Fruit fly (Drosophila melanogaster) whole organism, embryonic: ENCODE results near the gene CG42488.
A peak's percentile ranks its signal among the peaks of the same experiment; 100 is the strongest.

Source experiments
- ATbp ChIP-seq: fragments of 200-800 bp; sonication (Bioruptor generic); optimal IDR thresholded peaks from 2 replicates; lab custom pipeline; 2017; ENCODE audit warnings: missing biosample characterization, mild to moderate bottlenecking, missing genetic modification characterization, missing genetic modification reagents
- Aef1 ChIP-seq: fragments of 200-800 bp; sonication (Bioruptor generic); IDR thresholded peaks from 3 replicates; pipeline ENCODE4 v1.3.6; 2022; ENCODE audit warnings: missing biosample characterization, missing genetic modification characterization
- BtbVII ChIP-seq: fragments of 200-800 bp; sonication (Bioruptor generic); optimal IDR thresholded peaks from 3 replicates; lab custom pipeline; 2017; ENCODE audit warnings: missing biosample characterization, mild to moderate bottlenecking, missing genetic modification characterization
- CG10431 ChIP-seq: fragments of 200-800 bp; sonication (Bioruptor generic); optimal IDR thresholded peaks from 3 replicates; lab custom pipeline; 2018; ENCODE audit warnings: missing biosample characterization, mild to moderate bottlenecking, missing genetic modification characterization
- CG11456 ChIP-seq: fragments of 200-800 bp; sonication (Bioruptor generic); IDR thresholded peaks from 3 replicates; pipeline ENCODE4 v1.3.6; 2022; ENCODE audit warnings: missing biosample characterization, missing genetic modification characterization
- CG1233 ChIP-seq: fragments of 200-800 bp; sonication (Bioruptor generic); optimal IDR thresholded peaks from 4 replicates; lab custom pipeline; 2018; ENCODE audit warnings: missing biosample characterization, mild to moderate bottlenecking, missing genetic modification characterization
- CG13123 ChIP-seq: fragments of 200-800 bp; sonication (Bioruptor generic); optimal IDR thresholded peaks from 2 replicates; lab custom pipeline; 2016; ENCODE audit warnings: missing biosample characterization, missing genetic modification characterization
- CG13624 ChIP-seq: fragments of 200-800 bp; sonication (Bioruptor generic); optimal IDR thresholded peaks from 2 replicates; lab custom pipeline; 2016; ENCODE audit warnings: missing biosample characterization, missing genetic modification characterization
- CG14667 ChIP-seq: fragments of 200-800 bp; sonication (Bioruptor generic); IDR thresholded peaks from 2 replicates; pipeline ENCODE4 v1.3.6; 2022; ENCODE audit warnings: missing biosample characterization, missing genetic modification characterization
- CG1603 ChIP-seq: fragments of 200-800 bp; sonication (Bioruptor generic); optimal IDR thresholded peaks from 2 replicates; lab custom pipeline; 2019; ENCODE audit warnings: missing biosample characterization, mild to moderate bottlenecking, missing genetic modification characterization, moderate library complexity
- CG17568 ChIP-seq: fragments of 200-800 bp; sonication (Bioruptor generic); optimal IDR thresholded peaks from 2 replicates; lab custom pipeline; 2018; ENCODE audit warnings: missing biosample characterization, mild to moderate bottlenecking, missing genetic modification characterization, moderate library complexity
- CG2889 ChIP-seq: fragments of 200-800 bp; sonication (Bioruptor generic); IDR thresholded peaks from 3 replicates; pipeline ENCODE4 v1.3.6; 2022; ENCODE audit warnings: missing biosample characterization, missing genetic modification characterization
- CG32767 ChIP-seq: fragments of 200-800 bp; sonication (Bioruptor generic); IDR thresholded peaks from 2 replicates; pipeline ENCODE4 v1.3.6; 2022; ENCODE audit warnings: missing biosample characterization, missing genetic modification characterization
- CG3838 ChIP-seq: fragments of 200-800 bp; sonication (Bioruptor generic); optimal IDR thresholded peaks from 3 replicates; lab custom pipeline; 2016; ENCODE audit warnings: missing biosample characterization, missing genetic modification characterization
- CG3847 ChIP-seq: fragments of 200-800 bp; sonication (Bioruptor generic); IDR thresholded peaks from 2 replicates; pipeline ENCODE4 v1.3.6; 2022; ENCODE audit warnings: missing biosample characterization, missing genetic modification characterization
- CG5953 ChIP-seq: fragments of 200-800 bp; sonication (Bioruptor generic); IDR thresholded peaks from 2 replicates; pipeline ENCODE4 v1.3.6; 2022; ENCODE audit warnings: missing biosample characterization, missing genetic modification characterization
- CG6683 ChIP-seq: fragments of 200-800 bp; sonication (Bioruptor generic); optimal IDR thresholded peaks from 2 replicates; lab custom pipeline; 2017; ENCODE audit warnings: missing biosample characterization, mild to moderate bottlenecking, missing genetic modification characterization, missing genetic modification reagents
- CG7357 ChIP-seq: fragments of 200-800 bp; sonication (Bioruptor generic); IDR thresholded peaks from 3 replicates; pipeline ENCODE4 v1.3.6; 2022; ENCODE audit warnings: missing biosample characterization, missing genetic modification characterization
- CG9876 ChIP-seq: fragments of 200-800 bp; sonication (Bioruptor generic); optimal IDR thresholded peaks from 2 replicates; lab custom pipeline; 2016; ENCODE audit warnings: missing biosample characterization, missing genetic modification characterization
- CHES-1-like ChIP-seq: fragments of 200-800 bp; sonication (Bioruptor generic); optimal IDR thresholded peaks from 2 replicates; lab custom pipeline; 2016; ENCODE audit warnings: missing biosample characterization, missing genetic modification characterization
- CoRest ChIP-seq: fragments of 200-800 bp; sonication (Bioruptor generic); optimal IDR thresholded peaks from 3 replicates; lab custom pipeline; 2018; ENCODE audit warnings: missing biosample characterization, mild to moderate bottlenecking, missing genetic modification characterization, moderate library complexity
- D ChIP-seq, 2 experiments: fragments of 200-800 bp in 1 of 2; fragments of >200 bp in 1 of 2; sonication (Bioruptor generic) in 1 of 2; optimal IDR thresholded peaks; 2 replicates in 1 of 2; 3 replicates in 1 of 2; lab custom pipeline; 2017; ENCODE audit warnings: mild to moderate bottlenecking in 1 of 2, missing biosample characterization in 1 of 2, missing genetic modification characterization in 1 of 2, missing genetic modification reagents in 1 of 2
- Dek ChIP-seq: fragments of 200-800 bp; sonication (Bioruptor generic); optimal IDR thresholded peaks from 3 replicates; lab custom pipeline; 2019; ENCODE audit warnings: missing biosample characterization, mild to moderate bottlenecking, missing genetic modification characterization, moderate library complexity
- Dip3 ChIP-seq: fragments of 200-800 bp; sonication (Bioruptor generic); optimal IDR thresholded peaks from 3 replicates; lab custom pipeline; 2016; ENCODE audit warnings: missing biosample characterization, missing genetic modification characterization
- Doc3 ChIP-seq: fragments of 200-800 bp; sonication (Bioruptor generic); IDR thresholded peaks from 3 replicates; pipeline ENCODE4 v1.3.6; 2022; ENCODE audit warnings: missing biosample characterization, missing genetic modification characterization; ENCODE audit not compliant: partially characterized antibody
- E2f2 ChIP-seq: fragments of 200-800 bp; sonication (Bioruptor generic); IDR thresholded peaks from 2 replicates; pipeline ENCODE4 v1.3.6; 2022; ENCODE audit warnings: missing biosample characterization, missing genetic modification characterization
- Ets65A ChIP-seq: fragments of 200-800 bp; sonication (Bioruptor generic); peaks from one replicate; lab custom pipeline; 2016; ENCODE audit warnings: missing biosample characterization, missing genetic modification characterization
- HLHmδ ChIP-seq: fragments of 200-800 bp; sonication (Bioruptor generic); optimal IDR thresholded peaks from 2 replicates; lab custom pipeline; 2018; ENCODE audit warnings: missing biosample characterization, mild to moderate bottlenecking, missing genetic modification characterization, moderate library complexity
- Max ChIP-seq: fragments of 200-800 bp; sonication (Bioruptor generic); optimal IDR thresholded peaks from 2 replicates; lab custom pipeline; 2016; ENCODE audit warnings: missing biosample characterization, mild to moderate bottlenecking, missing genetic modification characterization
- Tbp ChIP-seq: fragments of >200 bp; optimal IDR thresholded peaks from 2 replicates; lab custom pipeline; 2018; ENCODE audit warnings: missing biosample characterization, missing genetic modification characterization
- bowl ChIP-seq: fragments of 200-800 bp; sonication (Bioruptor generic); IDR thresholded peaks from 2 replicates; pipeline ENCODE4 v1.3.6; 2022; ENCODE audit warnings: missing biosample characterization, missing genetic modification characterization
- caup ChIP-seq: fragments of 200-800 bp; sonication (Bioruptor generic); optimal IDR thresholded peaks from 3 replicates; lab custom pipeline; 2017; ENCODE audit warnings: missing biosample characterization, mild to moderate bottlenecking, missing genetic modification characterization, moderate library complexity; ENCODE audit not compliant: severe bottlenecking
- chif ChIP-seq, 2 experiments: fragments of 200-800 bp; sonication (Bioruptor generic); optimal IDR thresholded peaks; 3 replicates each; lab custom pipeline; 2016; ENCODE audit warnings: missing biosample characterization in 2 of 2, missing genetic modification characterization in 2 of 2
- chm ChIP-seq: fragments of 200-800 bp; sonication (Bioruptor generic); IDR thresholded peaks from 2 replicates; pipeline ENCODE4 v1.3.6; 2022; ENCODE audit warnings: missing biosample characterization, missing genetic modification characterization
- chn ChIP-seq: fragments of 200-800 bp; sonication (Bioruptor generic); optimal IDR thresholded peaks from 2 replicates; lab custom pipeline; 2016; ENCODE audit warnings: missing biosample characterization, missing genetic modification characterization
- croc ChIP-seq: fragments of 200-800 bp; sonication (Bioruptor generic); conservative IDR thresholded peaks from 3 replicates; pipeline ENCODE4 v1.3.6; 2022; ENCODE audit warnings: missing biosample characterization, missing genetic modification characterization
- cwo ChIP-seq: fragments of 200-800 bp; sonication (Bioruptor generic); optimal IDR thresholded peaks from 3 replicates; lab custom pipeline; 2017; ENCODE audit warnings: missing biosample characterization, missing genetic modification characterization, mild to moderate bottlenecking, moderate library complexity, missing genetic modification reagents
- dm ChIP-seq: fragments of 200-800 bp; sonication (Bioruptor generic); optimal IDR thresholded peaks from 3 replicates; lab custom pipeline; 2016; ENCODE audit warnings: missing biosample characterization, missing genetic modification characterization
- esg ChIP-seq: fragments of 200-800 bp; sonication (Bioruptor generic); conservative IDR thresholded peaks from 2 replicates; pipeline ENCODE4 v1.3.6; 2022; ENCODE audit warnings: missing biosample characterization, missing genetic modification characterization
- ftz-f1 ChIP-seq: fragments of 200-800 bp; sonication (Bioruptor generic); optimal IDR thresholded peaks from 2 replicates; lab custom pipeline; 2016; ENCODE audit warnings: missing biosample characterization, missing genetic modification characterization
- gt ChIP-seq: fragments of 200-800 bp; sonication (Bioruptor generic); IDR thresholded peaks from 2 replicates; pipeline ENCODE4 v1.3.6; 2022; ENCODE audit warnings: missing biosample characterization, missing genetic modification characterization
- h ChIP-seq: fragments of >200 bp; optimal IDR thresholded peaks from 2 replicates; lab custom pipeline; 2017
- ind ChIP-seq: fragments of 200-800 bp; sonication (Bioruptor generic); optimal IDR thresholded peaks from 3 replicates; lab custom pipeline; 2016; ENCODE audit warnings: missing biosample characterization, missing genetic modification characterization
- lab ChIP-seq: fragments of 200-800 bp; sonication (Bioruptor generic); optimal IDR thresholded peaks from 3 replicates; lab custom pipeline; 2017; ENCODE audit warnings: missing biosample characterization, missing genetic modification characterization, mild to moderate bottlenecking, moderate library complexity, missing genetic modification reagents
- lilli ChIP-seq: fragments of 200-800 bp; sonication (Bioruptor generic); optimal IDR thresholded peaks from 3 replicates; lab custom pipeline; 2016; ENCODE audit warnings: missing biosample characterization, missing genetic modification characterization
- nerfin-2 ChIP-seq: fragments of 200-800 bp; sonication (Bioruptor generic); IDR thresholded peaks from 2 replicates; pipeline ENCODE4 v1.3.6; 2022; ENCODE audit warnings: missing biosample characterization, missing genetic modification characterization; ENCODE audit not compliant: partially characterized antibody
- oc ChIP-seq: fragments of 200-800 bp; sonication (Bioruptor generic); optimal IDR thresholded peaks from 2 replicates; lab custom pipeline; 2018; ENCODE audit warnings: missing biosample characterization, mild to moderate bottlenecking, missing genetic modification characterization, moderate library complexity
- odd ChIP-seq: fragments of 200-800 bp; sonication (Bioruptor generic); optimal IDR thresholded peaks from 2 replicates; lab custom pipeline; 2017; ENCODE audit warnings: missing biosample characterization, mild to moderate bottlenecking, missing genetic modification characterization
- pb ChIP-seq: fragments of 200-800 bp; sonication (Bioruptor generic); optimal IDR thresholded peaks from 3 replicates; lab custom pipeline; 2016; ENCODE audit warnings: missing biosample characterization, missing genetic modification characterization
- sqz ChIP-seq: fragments of 200-800 bp; sonication (Bioruptor generic); optimal IDR thresholded peaks from 3 replicates; lab custom pipeline; 2018; ENCODE audit warnings: missing biosample characterization, mild to moderate bottlenecking, missing genetic modification characterization
- sug ChIP-seq: fragments of 200-800 bp; optimal IDR thresholded peaks from 2 replicates; lab custom pipeline; 2019; ENCODE audit warnings: missing biosample characterization, mild to moderate bottlenecking, missing genetic modification characterization, moderate library complexity
- twi ChIP-seq: fragments of 200-800 bp; optimal IDR thresholded peaks from 2 replicates; lab custom pipeline; 2019; ENCODE audit warnings: missing biosample characterization, mild to moderate bottlenecking, missing genetic modification characterization, moderate library complexity

The CG42488 gene

DNA sequence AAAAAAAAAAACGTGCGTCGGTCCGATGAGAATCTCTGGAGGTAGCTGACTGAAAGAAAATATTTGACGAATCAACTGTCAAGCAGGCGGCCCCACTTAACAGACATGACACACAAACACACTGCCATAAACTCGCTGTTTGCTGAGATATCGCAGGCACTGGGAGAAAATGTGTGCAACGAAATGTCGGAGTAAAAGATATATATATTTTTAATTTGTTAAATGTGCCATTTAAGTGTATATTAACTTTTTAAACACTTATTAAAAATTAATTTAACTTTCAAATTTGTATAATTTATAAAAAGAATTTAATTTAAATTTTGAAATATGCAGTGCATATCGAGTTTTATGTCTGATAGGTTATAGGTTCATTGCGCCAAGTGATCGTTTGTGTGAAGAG, 6.2 kb downstream of the CG42488 start (continued):
- TF ChIP-seq ind (GFP tag; lab: Kevin White, UChicago) = peak; percentile 48
- TF ChIP-seq CG1603 (tag; lab: Kevin White, UChicago) = peak; percentile 23
- TF ChIP-seq Max (GFP tag; lab: Kevin White, UChicago) = peak; percentile 29
- no peak for TF ChIP-seq Doc3 (GFP tag; lab: Robert Waterston, UW)
- TF ChIP-seq BtbVII = peak; percentile 58
- TF ChIP-seq CG11456 (GFP tag; lab: Robert Waterston, UW) = no peak
- peak; percentile 72 for TF ChIP-seq lab (GFP tag; lab: Kevin White, UChicago)
- TF ChIP-seq lilli = no peak
- no peak for TF ChIP-seq CG13624
- TF ChIP-seq croc (GFP tag; lab: Robert Waterston, UW) = peak; percentile 38; the same call in 1 of the 3 replicates
- TF ChIP-seq bowl (GFP tag; lab: Robert Waterston, UW) = no peak
- peak; percentile 55 for TF ChIP-seq Ets65A (GFP tag; lab: Kevin White, UChicago)
- TF ChIP-seq chm (GFP tag; lab: Robert Waterston, UW) = no peak
- TF ChIP-seq Dip3 (GFP tag; lab: Kevin White, UChicago) = no peak
- TF ChIP-seq CoRest (tag; lab: Kevin White, UChicago) = peak; percentile 36
- no peak for TF ChIP-seq h (lab: Kevin White, UChicago)
- peak; percentile 23 for TF ChIP-seq sqz (GFP tag; lab: Kevin White, UChicago)
- TF ChIP-seq CG3838 (GFP tag; lab: Kevin White, UChicago) = no peak
- no peak for TF ChIP-seq CG14667 (GFP tag; lab: Robert Waterston, UW)
- TF ChIP-seq pb = no peak
- TF ChIP-seq CG32767 (GFP tag; lab: Robert Waterston, UW) = no peak
- TF ChIP-seq HLHmδ = no peak
- TF ChIP-seq D (optimal IDR thresholded peaks at IDR 0.05; lab: Kevin White, UChicago) = no peak
- TF ChIP-seq D (GFP tag; optimal IDR thresholded peaks at IDR 0.05; lab: Kevin White, UChicago) = peak; percentile 57
- TF ChIP-seq CG3847 (GFP tag; lab: Robert Waterston, UW) = no peak
- TF ChIP-seq caup (GFP tag; lab: Kevin White, UChicago) = peak; percentile 61
- no peak for TF ChIP-seq CG17568 (GFP tag; lab: Kevin White, UChicago)
- TF ChIP-seq chif (GFP tag; optimal IDR thresholded peaks at IDR 0.05; lab: Kevin White, UChicago) = no peak
- no peak for TF ChIP-seq CG2889 (GFP tag; lab: Robert Waterston, UW)
- TF ChIP-seq CG7357 = peak; percentile 30; the same call in 1 of the 3 replicates
- TF ChIP-seq CHES-1-like = no peak
- TF ChIP-seq CG13123 (GFP tag; lab: Kevin White, UChicago) = no peak
- no peak for TF ChIP-seq oc (tag; lab: Kevin White, UChicago)
- no peak for TF ChIP-seq odd (GFP tag; lab: Kevin White, UChicago)
- TF ChIP-seq Tbp = no peak
- TF ChIP-seq CG10431 (GFP tag; lab: Kevin White, UChicago) = no peak
- TF ChIP-seq twi (tag; lab: Kevin White, UChicago) = no peak
- TF ChIP-seq gt = no peak
- no peak for TF ChIP-seq sug (tag; lab: Kevin White, UChicago)
- no peak for TF ChIP-seq ftz-f1 (GFP tag; lab: Kevin White, UChicago)
- TF ChIP-seq E2f2 = peak; percentile 30; the same call in 1 of the 2 replicates
- TF ChIP-seq CG6683 (GFP tag; lab: Kevin White, UChicago) = no peak
- TF ChIP-seq dm = no peak
- peak; percentile 66 for TF ChIP-seq ATbp (GFP tag; lab: Kevin White, UChicago)
- TF ChIP-seq cwo (GFP tag; lab: Kevin White, UChicago) = peak; percentile 42
- no peak for TF ChIP-seq CG9876 (GFP tag; lab: Kevin White, UChicago)
- no peak for TF ChIP-seq esg
- peak; percentile 8 for TF ChIP-seq CG1233 (GFP tag; lab: Kevin White, UChicago)
- no peak for TF ChIP-seq CG5953 (GFP tag; lab: Robert Waterston, UW)
- peak; percentile 52; the same call in 2 of the 3 replicates for TF ChIP-seq Aef1 (GFP tag; lab: Robert Waterston, UW)
- no peak for TF ChIP-seq chn
- TF ChIP-seq Dek (tag; lab: Kevin White, UChicago) = no peak
- no peak for TF ChIP-seq nerfin-2 (GFP tag; lab: Robert Waterston, UW)
